Fruit fly (Drosophila melanogaster) whole organism, prepupa: ENCODE data around the gene CG31454.

Experiments used
- Blimp-1 ChIP-seq: fragments of 200-800 bp; sonication (Bioruptor generic); optimal IDR thresholded peaks from 3 replicates; lab custom pipeline; 2017; ENCODE audit warnings: missing biosample characterization, missing genetic modification characterization, mild to moderate bottlenecking, moderate library complexity, missing genetic modification reagents
- CG10631 ChIP-seq: fragments of 200-800 bp; sonication (Bioruptor generic); optimal IDR thresholded peaks from 2 replicates; lab custom pipeline; 2016; ENCODE audit warnings: missing biosample characterization, missing genetic modification characterization
- CG10669 ChIP-seq: fragments of 200-800 bp; sonication (Bioruptor generic); optimal IDR thresholded peaks from 3 replicates; lab custom pipeline; 2018; ENCODE audit warnings: missing biosample characterization, mild to moderate bottlenecking, missing genetic modification characterization, moderate library complexity
- CG11294 ChIP-seq: fragments of 200-800 bp; sonication (Bioruptor generic); IDR thresholded peaks from 2 replicates; pipeline ENCODE4 v1.3.6; 2022; ENCODE audit warnings: missing biosample characterization, missing genetic modification characterization
- CG11762 ChIP-seq: fragments of 200-800 bp; sonication (Bioruptor generic); optimal IDR thresholded peaks from 3 replicates; lab custom pipeline; 2016; ENCODE audit warnings: missing biosample characterization, missing genetic modification characterization; ENCODE audit not compliant: insufficient read depth
- CG11902 ChIP-seq: fragments of 200-800 bp; sonication (Bioruptor generic); optimal IDR thresholded peaks from 3 replicates; lab custom pipeline; 2016; ENCODE audit warnings: missing biosample characterization, missing genetic modification characterization
- CG15336 ChIP-seq: fragments of 200-800 bp; sonication (Bioruptor generic); IDR thresholded peaks from 2 replicates; pipeline ENCODE4 v1.3.6; 2022; ENCODE audit warnings: missing biosample characterization, missing genetic modification characterization
- CG16779 ChIP-seq: fragments of 200-800 bp; sonication (Bioruptor generic); optimal IDR thresholded peaks from 3 replicates; lab custom pipeline; 2017; ENCODE audit warnings: missing biosample characterization, mild to moderate bottlenecking, missing genetic modification characterization
- CG31627 ChIP-seq: fragments of 200-800 bp; sonication (Bioruptor generic); optimal IDR thresholded peaks from 3 replicates; lab custom pipeline; 2016; ENCODE audit warnings: missing biosample characterization, missing genetic modification characterization
- CG32006 ChIP-seq: fragments of 200-800 bp; sonication (Bioruptor generic); optimal IDR thresholded peaks from 3 replicates; lab custom pipeline; 2017; ENCODE audit warnings: missing biosample characterization, mild to moderate bottlenecking, missing genetic modification characterization
- CG34406 ChIP-seq: fragments of 200-800 bp; sonication (Bioruptor generic); optimal IDR thresholded peaks from 3 replicates; lab custom pipeline; 2016; ENCODE audit warnings: missing biosample characterization, missing genetic modification characterization
- CG3919 ChIP-seq: fragments of 200-800 bp; sonication (Bioruptor generic); optimal IDR thresholded peaks from 3 replicates; lab custom pipeline; 2016; ENCODE audit warnings: missing biosample characterization, missing genetic modification characterization
- CG4318 ChIP-seq: fragments of 200-800 bp; sonication (Bioruptor generic); optimal IDR thresholded peaks from 3 replicates; lab custom pipeline; 2017; ENCODE audit warnings: missing biosample characterization, mild to moderate bottlenecking, missing genetic modification characterization
- CG6163 ChIP-seq: fragments of 200-800 bp; sonication (Bioruptor generic); IDR thresholded peaks from 3 replicates; pipeline ENCODE4 v1.3.6; 2022; ENCODE audit warnings: missing biosample characterization, missing genetic modification characterization
- CG6276 ChIP-seq: fragments of 200-800 bp; sonication (Bioruptor generic); optimal IDR thresholded peaks from 2 replicates; lab custom pipeline; 2017; ENCODE audit warnings: missing biosample characterization, mild to moderate bottlenecking, missing genetic modification characterization
- CG6792 ChIP-seq: fragments of 200-800 bp; sonication (Bioruptor generic); optimal IDR thresholded peaks from 3 replicates; lab custom pipeline; 2016; ENCODE audit warnings: missing biosample characterization, missing genetic modification characterization
- CG6854 ChIP-seq: fragments of 200-800 bp; sonication (Bioruptor generic); optimal IDR thresholded peaks from 2 replicates; lab custom pipeline; 2017; ENCODE audit warnings: missing biosample characterization, mild to moderate bottlenecking, missing genetic modification characterization
- CG8119 ChIP-seq: fragments of 200-800 bp; sonication (Bioruptor generic); IDR thresholded peaks from 3 replicates; pipeline ENCODE4 v1.3.6; 2022; ENCODE audit warnings: missing biosample characterization, missing genetic modification characterization
- CG8319 ChIP-seq: fragments of 200-800 bp; sonication (Bioruptor generic); optimal IDR thresholded peaks from 3 replicates; lab custom pipeline; 2016; ENCODE audit warnings: missing biosample characterization, missing genetic modification characterization
- CG8632 ChIP-seq: fragments of 200-800 bp; sonication (Bioruptor generic); optimal IDR thresholded peaks from 3 replicates; lab custom pipeline; 2016; ENCODE audit warnings: missing biosample characterization, missing genetic modification characterization
- Eip75B ChIP-seq: fragments of 200-800 bp; sonication (Bioruptor generic); optimal IDR thresholded peaks from 3 replicates; lab custom pipeline; 2016; ENCODE audit warnings: missing biosample characterization, missing genetic modification characterization
- Eip78C ChIP-seq: fragments of 200-800 bp; sonication (Bioruptor generic); peaks from one replicate; lab custom pipeline; 2016; ENCODE audit warnings: missing biosample characterization, missing genetic modification characterization
- Ets21C ChIP-seq: fragments of 200-800 bp; sonication (Bioruptor generic); optimal IDR thresholded peaks from 3 replicates; lab custom pipeline; 2016; ENCODE audit warnings: missing biosample characterization, missing genetic modification characterization
- Ets96B ChIP-seq: fragments of 200-800 bp; optimal IDR thresholded peaks from 2 replicates; lab custom pipeline; 2019; ENCODE audit warnings: missing biosample characterization, mild to moderate bottlenecking, missing genetic modification characterization, moderate library complexity
- Gug ChIP-seq: fragments of 200-800 bp; sonication (Bioruptor generic); IDR thresholded peaks from 2 replicates; pipeline ENCODE4 v1.3.6; 2022; ENCODE audit warnings: missing biosample characterization, missing genetic modification characterization
- Hr39 ChIP-seq: fragments of 200-800 bp; sonication (Bioruptor generic); optimal IDR thresholded peaks from 2 replicates; lab custom pipeline; 2016; ENCODE audit warnings: missing biosample characterization, missing genetic modification characterization
- Hr4 ChIP-seq: fragments of 200-800 bp; sonication (Bioruptor generic); optimal IDR thresholded peaks from 3 replicates; lab custom pipeline; 2016; ENCODE audit warnings: missing biosample characterization, missing genetic modification characterization
- OdsH ChIP-seq: fragments of 200-800 bp; sonication (Bioruptor generic); optimal IDR thresholded peaks from 3 replicates; lab custom pipeline; 2016; ENCODE audit warnings: missing biosample characterization, missing genetic modification characterization
- Smox ChIP-seq: fragments of 200-800 bp; sonication (Bioruptor generic); optimal IDR thresholded peaks from 3 replicates; lab custom pipeline; 2016; ENCODE audit warnings: missing biosample characterization, missing genetic modification characterization
- Sox102F ChIP-seq: fragments of 200-800 bp; sonication (Bioruptor generic); optimal IDR thresholded peaks from 2 replicates; lab custom pipeline; 2016; ENCODE audit warnings: missing biosample characterization, mild to moderate bottlenecking, missing genetic modification characterization
- Sox14 ChIP-seq: fragments of 200-800 bp; sonication (Bioruptor generic); optimal IDR thresholded peaks from 3 replicates; lab custom pipeline; 2016; ENCODE audit warnings: missing biosample characterization, missing genetic modification characterization
- Sox15 ChIP-seq: fragments of 200-800 bp; sonication (Bioruptor generic); optimal IDR thresholded peaks from 3 replicates; lab custom pipeline; 2016; ENCODE audit warnings: missing biosample characterization, missing genetic modification characterization
- achi ChIP-seq: fragments of 200-800 bp; sonication (Bioruptor generic); optimal IDR thresholded peaks from 3 replicates; lab custom pipeline; 2016; ENCODE audit warnings: missing biosample characterization, missing genetic modification characterization
- acj6 ChIP-seq: fragments of 200-800 bp; sonication (Bioruptor generic); optimal IDR thresholded peaks from 3 replicates; lab custom pipeline; 2016; ENCODE audit warnings: missing biosample characterization, missing genetic modification characterization
- cyc ChIP-seq: fragments of 200-800 bp; sonication (Bioruptor generic); optimal IDR thresholded peaks from 3 replicates; lab custom pipeline; 2016; ENCODE audit warnings: missing biosample characterization, missing genetic modification characterization
- dac ChIP-seq: fragments of 200-800 bp; sonication (Bioruptor generic); optimal IDR thresholded peaks from 2 replicates; lab custom pipeline; 2017; ENCODE audit warnings: missing biosample characterization, mild to moderate bottlenecking, missing genetic modification characterization
- esn ChIP-seq: fragments of 200-800 bp; sonication (Bioruptor generic); optimal IDR thresholded peaks from 2 replicates; lab custom pipeline; 2016; ENCODE audit warnings: missing biosample characterization, mild to moderate bottlenecking, missing genetic modification characterization, moderate library complexity
- fd59A ChIP-seq: fragments of 200-800 bp; sonication (Bioruptor generic); optimal IDR thresholded peaks from 2 replicates; lab custom pipeline; 2017; ENCODE audit warnings: missing biosample characterization, mild to moderate bottlenecking, missing genetic modification characterization, missing genetic modification reagents
- fd85E ChIP-seq: fragments of 200-800 bp; sonication (Bioruptor generic); optimal IDR thresholded peaks from 3 replicates; lab custom pipeline; 2016; ENCODE audit warnings: missing biosample characterization, missing genetic modification characterization
- lz ChIP-seq: fragments of 200-800 bp; sonication (Bioruptor generic); optimal IDR thresholded peaks from 3 replicates; lab custom pipeline; 2016; ENCODE audit warnings: missing biosample characterization, missing genetic modification characterization
- net ChIP-seq: fragments of 200-800 bp; sonication (Bioruptor generic); optimal IDR thresholded peaks from 3 replicates; lab custom pipeline; 2016; ENCODE audit warnings: missing biosample characterization, missing genetic modification characterization
- pdm3 ChIP-seq: fragments of 200-800 bp; sonication (Bioruptor generic); optimal IDR thresholded peaks from 3 replicates; lab custom pipeline; 2016; ENCODE audit warnings: missing biosample characterization, missing genetic modification characterization
- salr ChIP-seq, 2 experiments: fragments of 200-800 bp; sonication (Bioruptor generic); optimal IDR thresholded peaks; 3 replicates each; lab custom pipeline; 2016 to 2018; ENCODE audit warnings: missing biosample characterization in 2 of 2, missing genetic modification characterization in 2 of 2, mild to moderate bottlenecking in 1 of 2
- spab ChIP-seq: fragments of 200-800 bp; sonication (Bioruptor generic); optimal IDR thresholded peaks from 2 replicates; lab custom pipeline; 2017; ENCODE audit warnings: missing biosample characterization, mild to moderate bottlenecking, missing genetic modification characterization, missing genetic modification reagents
- ss ChIP-seq, 2 experiments: fragments of 200-800 bp; sonication (Bioruptor generic); optimal IDR thresholded peaks; 2 replicates in 1 of 2; 3 replicates in 1 of 2; lab custom pipeline; 2017 to 2018; ENCODE audit warnings: mild to moderate bottlenecking in 2 of 2, missing biosample characterization in 2 of 2, missing genetic modification characterization in 2 of 2, moderate library complexity in 1 of 2
- svp ChIP-seq: fragments of 200-800 bp; sonication (Bioruptor generic); peaks from one replicate; lab custom pipeline; 2016; ENCODE audit warnings: missing biosample characterization, missing genetic modification characterization
- topi ChIP-seq: fragments of 200-800 bp; sonication (Bioruptor generic); optimal IDR thresholded peaks from 3 replicates; lab custom pipeline; 2016; ENCODE audit warnings: missing biosample characterization, missing genetic modification characterization
- vri ChIP-seq: fragments of 200-800 bp; sonication (Bioruptor generic); optimal IDR thresholded peaks from 3 replicates; lab custom pipeline; 2016; ENCODE audit warnings: missing biosample characterization, mild to moderate bottlenecking, missing genetic modification characterization

Gene CG31454

dm6 chr3R:8562484-8562886 lies 41.0 kb downstream of the CG31454 start, which contains the start of the genes mRpS18A and CG31460:
Gene mRpS18A, minus strand, starts transcription at chr3R:8562593.
Gene CG31460, plus strand, starts transcription at chr3R:8562673.
- TF ChIP-seq Ets96B (tag; lab: Kevin White, UChicago): no peak
- TF ChIP-seq OdsH (GFP tag; lab: Kevin White, UChicago): no peak
- peak; percentile 13 for TF ChIP-seq lz (GFP tag; lab: Kevin White, UChicago)
- no peak for TF ChIP-seq fd85E
- TF ChIP-seq Ets21C (GFP tag; lab: Kevin White, UChicago): peak; percentile 6
- no peak for TF ChIP-seq CG6854 (GFP tag; lab: Kevin White, UChicago)
- no peak for TF ChIP-seq CG32006 (GFP tag; lab: Kevin White, UChicago)
- no peak for TF ChIP-seq CG6276
- TF ChIP-seq Blimp-1 (GFP tag; lab: Kevin White, UChicago): no peak
- TF ChIP-seq CG11902 (GFP tag; lab: Kevin White, UChicago): no peak
- no peak for TF ChIP-seq CG16779 (tag; lab: Kevin White, UChicago)
- peak; percentile 22 for TF ChIP-seq cyc (GFP tag; lab: Kevin White, UChicago)
- peak; percentile 30 for TF ChIP-seq Hr39 (GFP tag; lab: Kevin White, UChicago)
- TF ChIP-seq CG34406 (GFP tag; lab: Kevin White, UChicago): no peak
- no peak for TF ChIP-seq Sox15 (GFP tag; lab: Kevin White, UChicago)
- TF ChIP-seq CG8632 (GFP tag; lab: Kevin White, UChicago): no peak
- TF ChIP-seq salr (GFP tag; optimal IDR thresholded peaks at IDR 0.05; lab: Kevin White, UChicago): no peak
- TF ChIP-seq ss (GFP tag; optimal IDR thresholded peaks at IDR 0.05; lab: Kevin White, UChicago): no peak
- no peak for TF ChIP-seq Sox102F (GFP tag; lab: Kevin White, UChicago)
- TF ChIP-seq Sox14 (GFP tag; lab: Kevin White, UChicago): no peak
- no peak for TF ChIP-seq pdm3
- no peak for TF ChIP-seq topi (GFP tag; lab: Kevin White, UChicago)
- no peak for TF ChIP-seq CG8319 (GFP tag; lab: Kevin White, UChicago)
- no peak for TF ChIP-seq CG8119
- TF ChIP-seq svp: peak; percentile 1
- TF ChIP-seq achi: no peak
- peak; percentile 3 for TF ChIP-seq CG10631
- no peak for TF ChIP-seq CG6792
- TF ChIP-seq CG15336 (GFP tag; lab: Robert Waterston, UW): no peak
- no peak for TF ChIP-seq acj6
- TF ChIP-seq CG6163: no peak
- no peak for TF ChIP-seq CG3919 (GFP tag; lab: Kevin White, UChicago)
- no peak for TF ChIP-seq CG11762 (GFP tag; lab: Kevin White, UChicago)
- TF ChIP-seq CG31627 (GFP tag; lab: Kevin White, UChicago): peak; percentile 41
- no peak for TF ChIP-seq CG4318
- no peak for TF ChIP-seq esn (GFP tag; lab: Kevin White, UChicago)
- peak; percentile 22 for TF ChIP-seq Smox (GFP tag; lab: Kevin White, UChicago)
- no peak for TF ChIP-seq Gug (GFP tag; lab: Robert Waterston, UW)
- TF ChIP-seq Eip78C: no peak

DNA sequence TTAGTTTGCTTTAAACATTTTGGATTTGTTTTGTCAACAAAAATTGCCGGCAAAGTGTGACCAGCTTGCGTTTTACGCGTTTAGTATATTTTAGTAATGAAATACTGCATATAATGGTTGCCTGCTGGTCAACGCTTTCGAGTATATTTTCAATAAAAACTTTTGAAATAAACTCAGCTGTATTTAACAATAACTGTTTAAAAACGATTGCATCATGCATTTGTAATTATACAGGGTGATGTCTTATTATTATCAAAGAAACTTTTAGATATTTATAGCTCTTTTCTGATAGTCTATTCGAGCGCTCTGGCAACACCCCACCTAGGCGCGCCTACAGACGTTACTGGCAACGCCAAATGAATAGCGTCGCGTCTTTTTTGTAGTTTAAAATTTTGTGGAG lies 42.3 kb downstream of the CG31454 start, which contains the start of gene Cenp-C:
TSS of gene Cenp-C (plus strand) at position 332 of the 400 bp plus-strand sequence.
- TF ChIP-seq ss (GFP tag; optimal IDR thresholded peaks at IDR 0.05; lab: Kevin White, UChicago) (no peak), fd85E (no peak), pdm3 (no peak), Ets96B (tag; lab: Kevin White, UChicago) (peak; percentile 2), spab (no peak), CG11902 (GFP tag; lab: Kevin White, UChicago) (no peak), net (GFP tag; lab: Kevin White, UChicago) (no peak), Eip75B (no peak), salr (GFP tag; optimal IDR thresholded peaks at IDR 0.05; lab: Kevin White, UChicago) (no peak), Gug (GFP tag; lab: Robert Waterston, UW) (no peak), Blimp-1 (GFP tag; lab: Kevin White, UChicago) (no peak), Hr4 (peak; percentile 25), lz (GFP tag; lab: Kevin White, UChicago) (peak; percentile 47), Sox15 (GFP tag; lab: Kevin White, UChicago) (peak; percentile 15), CG34406 (GFP tag; lab: Kevin White, UChicago) (no peak), Hr39 (GFP tag; lab: Kevin White, UChicago) (peak; percentile 48), topi (GFP tag; lab: Kevin White, UChicago) (no peak), dac (GFP tag; lab: Kevin White, UChicago) (no peak), fd59A (GFP tag; lab: Kevin White, UChicago) (no peak), CG31627 (GFP tag; lab: Kevin White, UChicago) (peak; percentile 44), CG6163 (no peak), CG10631 (peak; percentile 17), CG8632 (GFP tag; lab: Kevin White, UChicago) (no peak), CG3919 (GFP tag; lab: Kevin White, UChicago) (no peak), Ets21C (GFP tag; lab: Kevin White, UChicago) (no peak), CG6854 (GFP tag; lab: Kevin White, UChicago) (no peak), OdsH (GFP tag; lab: Kevin White, UChicago) (no peak), vri (GFP tag; lab: Kevin White, UChicago) (no peak), CG11294 (GFP tag; lab: Robert Waterston, UW) (no peak), cyc (GFP tag; lab: Kevin White, UChicago) (peak; percentile 35), Sox14 (GFP tag; lab: Kevin White, UChicago) (peak; percentile 51), CG8119 (no peak), CG10669 (GFP tag; lab: Kevin White, UChicago) (no peak)
